Worm (Caenorhabditis elegans) whole organism, L3 larva: ENCODE data around the gene lron-4.

Experiments
- ama-1 ChIP-seq: fragments of 150-350 bp; optimal IDR thresholded peaks from 2 replicates; lab custom pipeline; 2018
- ceh-82 ChIP-seq: fragments of 150-350 bp; optimal IDR thresholded peaks from 2 replicates; lab custom pipeline; 2014; ENCODE audit warnings: missing biosample characterization, missing genetic modification characterization
- daf-12 ChIP-seq: fragments of 150-350 bp; optimal IDR thresholded peaks from 2 replicates; lab custom pipeline; 2014; ENCODE audit warnings: missing biosample characterization, missing genetic modification reagents, missing genetic modification characterization
- jun-1 ChIP-seq: fragments of 150-350 bp; optimal IDR thresholded peaks from 2 replicates; lab custom pipeline; 2014; ENCODE audit warnings: missing biosample characterization, missing genetic modification reagents, missing genetic modification characterization
- lin-15B ChIP-seq: fragments of 150-350 bp; optimal IDR thresholded peaks from 2 replicates; lab custom pipeline; 2014; ENCODE audit warnings: missing biosample characterization, missing genetic modification characterization
- nhr-12 ChIP-seq: fragments of 150-350 bp; optimal IDR thresholded peaks from 2 replicates; lab custom pipeline; 2014; ENCODE audit warnings: missing biosample characterization, missing genetic modification characterization
- nhr-25 ChIP-seq: sonication (generic microtip); optimal IDR thresholded peaks from 2 replicates; lab custom pipeline; 2017; ENCODE audit warnings: missing biosample characterization, missing genetic modification characterization
- nhr-77 ChIP-seq: fragments of 150-350 bp; optimal IDR thresholded peaks from 2 replicates; lab custom pipeline; 2014; ENCODE audit warnings: missing biosample characterization, missing genetic modification characterization
- skn-1 ChIP-seq: fragments of 150-350 bp; optimal IDR thresholded peaks from 2 replicates; lab custom pipeline; 2014; ENCODE audit warnings: missing biosample characterization, missing genetic modification characterization
- snpc-4 ChIP-seq: fragments of 150-350 bp; optimal IDR thresholded peaks from 2 replicates; lab custom pipeline; 2014; ENCODE audit warnings: missing biosample characterization, missing genetic modification characterization
- tbx-2 ChIP-seq: sonication (generic microtip); optimal IDR thresholded peaks from 2 replicates; lab custom pipeline; 2016; ENCODE audit warnings: mild to moderate bottlenecking, missing genetic modification characterization, missing compliant biosample characterization
- unc-39 ChIP-seq: sonication (generic microtip); optimal IDR thresholded peaks from 4 replicates; lab custom pipeline; 2017; ENCODE audit warnings: missing biosample characterization, missing genetic modification characterization
- unc-62 ChIP-seq: fragments of 150-350 bp; sonication (generic microtip); optimal IDR thresholded peaks from 4 replicates; lab custom pipeline; 2014; ENCODE audit warnings: missing biosample characterization, missing genetic modification reagents, missing genetic modification characterization
- zag-1 ChIP-seq: fragments of 150-350 bp; optimal IDR thresholded peaks from 2 replicates; lab custom pipeline; 2014; ENCODE audit warnings: missing biosample characterization, missing genetic modification characterization

DNA sequence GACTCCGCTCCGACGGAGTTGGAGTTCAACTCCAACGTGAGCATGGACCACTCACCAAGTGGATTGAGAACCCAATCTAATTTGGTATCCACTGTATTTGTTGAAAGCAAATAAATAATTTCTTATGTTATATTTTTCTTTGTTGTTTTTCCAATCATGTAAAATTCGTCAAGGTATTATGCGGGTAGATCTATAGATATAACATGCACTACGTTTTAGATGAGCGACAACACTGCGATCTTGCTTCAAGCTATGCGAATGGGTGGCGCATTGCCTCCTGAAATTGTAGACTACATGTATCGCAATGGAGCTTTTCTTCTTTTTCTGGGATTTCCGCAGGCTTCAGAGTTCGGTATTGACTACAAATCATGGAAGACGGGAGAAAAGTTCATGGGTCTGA, 32.6 kb upstream of the lron-4 start, which contains the start of gene F10B5.2:
- TF ChIP-seq ama-1 (lab: Kevin White, UChicago) (no peak), lin-15B (tag; lab: Kevin White, UChicago) (no peak), tbx-2 (tag; lab: Kevin White, UChicago) (no peak), skn-1 (tag; lab: Kevin White, UChicago) (no peak), snpc-4 (tag; lab: Kevin White, UChicago) (no peak), nhr-12 (no peak), ceh-82 (tag; lab: Kevin White, UChicago) (no peak), unc-62 (GFP tag; lab: Kevin White, UChicago) (no peak), unc-39 (tag; lab: Kevin White, UChicago) (no peak), zag-1 (no peak), jun-1 (no peak), daf-12 (no peak), nhr-25 (tag; lab: Kevin White, UChicago) (no peak), nhr-77 (tag; lab: Kevin White, UChicago) (no peak)
